Worm (Caenorhabditis elegans): ENCODE data around the gene fbxa-148.

- no peak for TF ChIP-seq nhr-76 (tag; optimal IDR thresholded peaks at IDR 0.05)
- no peak for TF ChIP-seq nhr-12 (tag; optimal IDR thresholded peaks at IDR 0.05)
- TF ChIP-seq flh-1 (GFP tag; optimal IDR thresholded peaks at IDR 0.05), result no peak
- TF ChIP-seq mep-1 (tag; optimal IDR thresholded peaks at IDR 0.05), result no peak
- TF ChIP-seq ceh-39 (tag; optimal IDR thresholded peaks at IDR 0.05), result no peak
- no peak for TF ChIP-seq nhr-2 (tag; optimal IDR thresholded peaks at IDR 0.05)
- TF ChIP-seq sem-2 (GFP tag; optimal IDR thresholded peaks at IDR 0.05), result no peak
- no peak for TF ChIP-seq hlh-1 (tag; optimal IDR thresholded peaks at IDR 0.05)
- TF ChIP-seq unc-39 (tag; optimal IDR thresholded peaks at IDR 0.05), result no peak
- TF ChIP-seq drap-1 (GFP tag; optimal IDR thresholded peaks at IDR 0.05), result no peak
- TF ChIP-seq lin-13 (tag; optimal IDR thresholded peaks at IDR 0.05), result no peak
These were observed 33.3 kb downstream of the fbxa-148 start, which contains the start of gene srh-119 for ce11 chrV:16972134-16972533.

Measured in whole organism, mixed stage, embryonic.